Fruit fly (Drosophila melanogaster): ENCODE data around the gene CG42238.

Gene CG42238

DNA sequence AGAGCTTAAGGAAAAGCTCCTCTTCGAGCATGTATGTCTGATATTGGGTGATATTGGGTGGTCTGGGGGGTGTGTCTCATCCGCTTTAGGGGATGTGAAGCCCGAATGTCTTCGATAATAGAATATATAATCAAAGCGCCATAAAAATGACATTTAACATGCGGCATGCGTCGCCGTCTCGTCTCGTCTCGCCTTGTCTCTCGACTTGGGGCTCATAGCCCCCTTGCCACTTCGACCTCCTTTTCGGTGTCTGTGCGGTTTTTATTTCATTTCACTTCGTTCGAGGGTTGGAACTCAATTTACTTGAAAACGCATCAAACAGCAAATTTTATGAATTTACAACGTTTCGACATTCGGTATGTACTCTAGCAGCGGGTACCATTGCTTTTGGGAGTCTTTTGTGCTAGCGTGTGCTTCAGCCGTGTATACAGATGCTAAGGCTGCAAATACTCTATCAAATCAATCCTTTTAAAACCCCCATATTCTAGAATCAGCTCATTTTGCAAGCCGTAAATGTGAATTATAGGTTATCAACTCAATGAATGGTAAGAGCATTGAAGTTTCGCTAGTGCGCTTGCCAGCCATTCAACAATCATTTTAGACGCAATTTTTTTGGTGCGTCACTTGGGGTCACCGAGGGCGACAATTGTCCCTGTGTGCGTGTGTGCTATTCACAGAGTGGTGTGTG lies 101.4 kb downstream of the CG42238 start (continued):
- no peak for TF ChIP-seq CG9215 (GFP tag; IDR thresholded peaks at IDR 0.05)
- TF ChIP-seq yki (optimal IDR thresholded peaks at IDR 0.05), result no peak
- TF ChIP-seq Lpt (GFP tag; optimal IDR thresholded peaks at IDR 0.05), result no peak
- peak; percentile 19 for TF ChIP-seq CG7556 (GFP tag; optimal IDR thresholded peaks at IDR 0.05)
- no peak for TF ChIP-seq CG10431 (GFP tag; optimal IDR thresholded peaks at IDR 0.05)
- TF ChIP-seq CG2202 (tag; optimal IDR thresholded peaks at IDR 0.05), result no peak
- TF ChIP-seq CG10147 (GFP tag; optimal IDR thresholded peaks at IDR 0.05), result peak; percentile 34
- TF ChIP-seq Abd-B (GFP tag; optimal IDR thresholded peaks at IDR 0.05), result peak; percentile 74
- TF ChIP-seq shn (GFP tag; optimal IDR thresholded peaks at IDR 0.05), result peak; percentile 8
- peak; percentile 26; the same call in 1 of the 2 replicates for TF ChIP-seq E2f1 (GFP tag; IDR thresholded peaks at IDR 0.05)
- peak; percentile 35 for TF ChIP-seq ERR (GFP tag; optimal IDR thresholded peaks at IDR 0.05)
- no peak for TF ChIP-seq grn (GFP tag; optimal IDR thresholded peaks at IDR 0.05)
- no peak for TF ChIP-seq Ets97D (GFP tag; optimal IDR thresholded peaks at IDR 0.05)
- no peak for TF ChIP-seq CG4282 (GFP tag; optimal IDR thresholded peaks at IDR 0.05)
- peak; percentile 55 for TF ChIP-seq Hsf (GFP tag; optimal IDR thresholded peaks at IDR 0.05)
- TF ChIP-seq CG7745 (tag; optimal IDR thresholded peaks at IDR 0.05), result no peak
- TF ChIP-seq Med (GFP tag), result peak; percentile 93
- peak; percentile 46 for TF ChIP-seq HLH54F (GFP tag; optimal IDR thresholded peaks at IDR 0.05)
- no peak for TF ChIP-seq CG5180 (GFP tag; optimal IDR thresholded peaks at IDR 0.05)
- no peak for TF ChIP-seq klu (GFP tag; IDR thresholded peaks at IDR 0.05)
- TF ChIP-seq zen (tag; optimal IDR thresholded peaks at IDR 0.05), result no peak
- TF ChIP-seq CG4617 (GFP tag; optimal IDR thresholded peaks at IDR 0.05; ENCODE audit: borderline replicate concordance), result peak; percentile 0
- TF ChIP-seq sisA (GFP tag; IDR thresholded peaks at IDR 0.05), result peak; percentile 74
- peak; percentile 20 for TF ChIP-seq tin (GFP tag; optimal IDR thresholded peaks at IDR 0.05)
- peak; percentile 47; the same call in 2 of the 3 replicates for TF ChIP-seq CG14050 (GFP tag; IDR thresholded peaks at IDR 0.05)
- TF ChIP-seq mirr (GFP tag; optimal IDR thresholded peaks at IDR 0.05), result peak; percentile 0
- TF ChIP-seq nmo (GFP tag; optimal IDR thresholded peaks at IDR 0.05), result peak; percentile 54
- 0 out of 3 replicates have a peak, but pooled peaks have one; percentile 44 for TF ChIP-seq CG11560 (tag; IDR thresholded peaks at IDR 0.05)
- TF ChIP-seq CG9437 (GFP tag; optimal IDR thresholded peaks at IDR 0.05), result no peak
- peak; percentile 26 for TF ChIP-seq run (tag; optimal IDR thresholded peaks at IDR 0.05)
- 0 out of 2 replicates have a peak, but pooled peaks have one; percentile 20 for TF ChIP-seq Adf1 (GFP tag; IDR thresholded peaks at IDR 0.05)
- TF ChIP-seq CG2712 (tag; optimal IDR thresholded peaks at IDR 0.05), result peak; percentile 30
- no peak for TF ChIP-seq pzg (GFP tag; optimal IDR thresholded peaks at IDR 0.05)
- TF ChIP-seq CG12299 (tag; optimal IDR thresholded peaks at IDR 0.05), result no peak
- TF ChIP-seq ato (GFP tag; IDR thresholded peaks at IDR 0.05; ENCODE audit: partially characterized antibody), result no peak
- no peak for TF ChIP-seq CG4424 (GFP tag; optimal IDR thresholded peaks at IDR 0.05)
- no peak for TF ChIP-seq NC2β (GFP tag; optimal IDR thresholded peaks at IDR 0.05)
- TF ChIP-seq corto (GFP tag; optimal IDR thresholded peaks at IDR 0.05), result no peak
- no peak for TF ChIP-seq z (GFP tag; IDR thresholded peaks at IDR 0.05)
- TF ChIP-seq hbn (GFP tag; IDR thresholded peaks at IDR 0.05; ENCODE audit: partially characterized antibody), result no peak
- TF ChIP-seq her (GFP tag; optimal IDR thresholded peaks at IDR 0.05), result no peak
- no peak for TF ChIP-seq ab (GFP tag; optimal IDR thresholded peaks at IDR 0.05)
- TF ChIP-seq Opbp (GFP tag; IDR thresholded peaks at IDR 0.05; ENCODE audit: partially characterized antibody), result no peak
- peak; percentile 65 for TF ChIP-seq CG14014 (GFP tag; IDR thresholded peaks at IDR 0.05)
- peak; percentile 74 for TF ChIP-seq Ptx1 (GFP tag; IDR thresholded peaks at IDR 0.05)
- TF ChIP-seq Camta (GFP tag; optimal IDR thresholded peaks at IDR 0.05), result peak; percentile 44
- TF ChIP-seq nerfin-2 (GFP tag; IDR thresholded peaks at IDR 0.05; ENCODE audit: partially characterized antibody), result no peak
- peak; percentile 69 for TF ChIP-seq tgo (GFP tag; IDR thresholded peaks at IDR 0.05)
- no peak for TF ChIP-seq Ravus (GFP tag; IDR thresholded peaks at IDR 0.05)
- TF ChIP-seq CG18011 (GFP tag; optimal IDR thresholded peaks at IDR 0.05), result no peak
